Fruit fly (Drosophila melanogaster): Measurements from ENCODE around the gene Sgs7.

The Sgs7 gene

dm6 chr3L:11554338-11554737 lies 44.7 kb downstream of the Sgs7 start (continued):
- TF ChIP-seq Fer1 (GFP tag; optimal IDR thresholded peaks at IDR 0.05) (peak; percentile 8), CG10462 (GFP tag; optimal IDR thresholded peaks at IDR 0.05) (peak; percentile 76), run (tag; optimal IDR thresholded peaks at IDR 0.05) (peak; percentile 16), CG11696 (GFP tag; IDR thresholded peaks at IDR 0.05) (peak; percentile 67), lab (GFP tag; optimal IDR thresholded peaks at IDR 0.05) (peak; percentile 71), CG12744 (GFP tag; optimal IDR thresholded peaks at IDR 0.05) (peak; percentile 55), CG31441 (GFP tag; IDR thresholded peaks at IDR 0.05) (peak; percentile 97), CG2129 (GFP tag; IDR thresholded peaks at IDR 0.05; ENCODE audit: partially characterized antibody) (no peak), hth (optimal IDR thresholded peaks at IDR 0.05) (no peak), CG6254 (GFP tag; optimal IDR thresholded peaks at IDR 0.05) (peak; percentile 93), chinmo (GFP tag; IDR thresholded peaks at IDR 0.05; ENCODE audit: partially characterized antibody) (no peak), luna (GFP tag; optimal IDR thresholded peaks at IDR 0.05) (no peak), CG5245 (GFP tag; optimal IDR thresholded peaks at IDR 0.05) (peak; percentile 85), rib (GFP tag; IDR thresholded peaks at IDR 0.05) (no peak), CG12942 (GFP tag; optimal IDR thresholded peaks at IDR 0.05) (peak; percentile 66), insv (GFP tag; optimal IDR thresholded peaks at IDR 0.05) (peak in 1 of 2 experiments; percentile 12), NK7.1 (GFP tag; optimal IDR thresholded peaks at IDR 0.05) (no peak), CG12236 (GFP tag; optimal IDR thresholded peaks at IDR 0.05) (peak; percentile 65), Hey (tag; optimal IDR thresholded peaks at IDR 0.05) (no peak), lola (GFP tag; optimal IDR thresholded peaks at IDR 0.05) (peak in 1 of 3 experiments; percentile 96), HLH54F (GFP tag; optimal IDR thresholded peaks at IDR 0.05) (peak; percentile 51), Six4 (GFP tag; optimal IDR thresholded peaks at IDR 0.05) (peak; percentile 83), Lhr (GFP tag; optimal IDR thresholded peaks at IDR 0.05) (peak; percentile 75), HLH3B (GFP tag; IDR thresholded peaks at IDR 0.05) (peak; percentile 69), Chrac-16 (GFP tag; optimal IDR thresholded peaks at IDR 0.05) (peak; percentile 87), Hr39 (optimal IDR thresholded peaks at IDR 0.05) (no peak), CG33557 (GFP tag; optimal IDR thresholded peaks at IDR 0.05) (peak; percentile 94), Doc2 (GFP tag; IDR thresholded peaks at IDR 0.05) (no peak), Atf-2 (GFP tag; optimal IDR thresholded peaks at IDR 0.05) (peak; percentile 68), gce (GFP tag; IDR thresholded peaks at IDR 0.05) (peak; percentile 39; the same call in 1 of the 3 replicates), ci (GFP tag; IDR thresholded peaks at IDR 0.05) (peak; percentile 89), CG31224 (GFP tag; IDR thresholded peaks at IDR 0.05) (peak; percentile 55; the same call in 1 of the 2 replicates), CG17802 (tag; optimal IDR thresholded peaks at IDR 0.05) (peak; percentile 65), CG11695 (GFP tag; IDR thresholded peaks at IDR 0.05) (peak; percentile 81), CG2889 (GFP tag; IDR thresholded peaks at IDR 0.05) (0 out of 3 replicates have a peak, but pooled peaks have one; percentile 21), CG30403 (GFP tag; optimal IDR thresholded peaks at IDR 0.05) (peak; percentile 86), vfl (GFP tag; optimal IDR thresholded peaks at IDR 0.05) (peak; percentile 33), HHEX (GFP tag; optimal IDR thresholded peaks at IDR 0.05) (peak; percentile 63), chm (GFP tag; IDR thresholded peaks at IDR 0.05) (peak; percentile 82; the same call in 1 of the 2 replicates), CG10321 (GFP tag; IDR thresholded peaks at IDR 0.05) (0 out of 2 replicates have a peak, but pooled peaks have one; percentile 17), pum (GFP tag; optimal IDR thresholded peaks at IDR 0.05) (peak; percentile 79), Rx (GFP tag; IDR thresholded peaks at IDR 0.05) (peak; percentile 56; the same call in 1 of the 2 replicates), esg (GFP tag; conservative IDR thresholded peaks at IDR 0.05) (peak; percentile 51), Aef1 (GFP tag; IDR thresholded peaks at IDR 0.05) (peak; percentile 36; the same call in 1 of the 3 replicates), sob (GFP tag; IDR thresholded peaks at IDR 0.05) (peak; percentile 64), psq (GFP tag; optimal IDR thresholded peaks at IDR 0.05) (peak; percentile 76), kni (GFP tag; optimal IDR thresholded peaks at IDR 0.05) (peak; percentile 77), CG10274 (GFP tag; optimal IDR thresholded peaks at IDR 0.05) (peak; percentile 31), bigmax (GFP tag; optimal IDR thresholded peaks at IDR 0.05) (no peak), Max (GFP tag; optimal IDR thresholded peaks at IDR 0.05) (peak; percentile 84), CkIIα-i1 (GFP tag; IDR thresholded peaks at IDR 0.05) (no peak), Mes4 (GFP tag; optimal IDR thresholded peaks at IDR 0.05) (peak; percentile 70)
